Worm (Caenorhabditis elegans) whole organism, L4 larva: Measurements from ENCODE around the gene prx-2.

Experiments
- Y75B8A.6 ChIP-seq: fragments of 200-800 bp; sonication (Bioruptor generic); IDR thresholded peaks from 2 replicates; pipeline ENCODE4 v1.3.6; 2022; ENCODE audit warnings: missing genetic modification reagents, missing genetic modification characterization, missing compliant biosample characterization
- fos-1 ChIP-seq: fragments of 150-350 bp; optimal IDR thresholded peaks from 2 replicates; lab custom pipeline; 2014; ENCODE audit warnings: missing biosample characterization, missing genetic modification characterization
- lim-7 ChIP-seq: fragments of 200-800 bp; sonication (Bioruptor generic); IDR thresholded peaks from 2 replicates; pipeline ENCODE4 v1.3.6; 2022; ENCODE audit warnings: missing genetic modification characterization, missing compliant biosample characterization
- set-16 ChIP-seq: fragments of 200-800 bp; sonication (Bioruptor generic); IDR thresholded peaks from 2 replicates; pipeline ENCODE4 v1.3.6; 2022; ENCODE audit warnings: missing genetic modification reagents, missing genetic modification characterization, missing compliant biosample characterization

DNA sequence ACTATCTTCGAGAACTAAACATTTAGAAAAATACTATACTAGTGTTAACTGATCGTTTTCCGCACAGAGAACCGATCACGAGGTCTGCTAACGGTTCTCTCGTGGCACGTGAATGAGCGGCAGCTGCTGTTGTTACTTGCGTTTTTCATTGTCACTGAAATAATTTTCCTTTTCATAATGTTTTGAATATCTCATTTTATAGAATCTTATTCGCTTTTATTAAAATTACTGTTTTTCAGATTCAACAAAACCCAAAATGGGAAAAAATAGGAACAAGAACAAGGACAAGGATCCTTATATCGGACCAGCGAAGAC, 7.6 kb upstream of the prx-2 start, which contains the start of gene F58B3.6:
- TF ChIP-seq set-16 (no peak), Y75B8A.6 (GFP tag; lab: Robert Waterston, UW) (no peak), lim-7 (GFP tag; lab: Robert Waterston, UW) (no peak), fos-1 (tag; lab: Kevin White, UChicago) (no peak)
